Worm (Caenorhabditis elegans): Measurements from ENCODE around the gene M01H9.3.

M01H9.3 gene

ce11 chrIV:4478612-4479011, 1.8 kb upstream of the M01H9.3 start:
- TF ChIP-seq ceh-9 (tag; optimal IDR thresholded peaks at IDR 0.05) (no peak), elt-2 (tag; optimal IDR thresholded peaks at IDR 0.05) (no peak), tbx-2 (tag; optimal IDR thresholded peaks at IDR 0.05) (no peak), ceh-16 (tag; optimal IDR thresholded peaks at IDR 0.05) (no peak), fkh-2 (tag; optimal IDR thresholded peaks at IDR 0.05) (no peak), pha-4 (tag; optimal IDR thresholded peaks at IDR 0.05) (peak; percentile 24), nhr-23 (tag; optimal IDR thresholded peaks at IDR 0.05) (no peak), elt-1 (tag; optimal IDR thresholded peaks at IDR 0.05) (no peak), ztf-11 (tag; optimal IDR thresholded peaks at IDR 0.05) (no peak), ztf-4 (tag; optimal IDR thresholded peaks at IDR 0.05) (no peak), pqm-1 (tag; optimal IDR thresholded peaks at IDR 0.05) (peak; percentile 31), skn-1 (tag; optimal IDR thresholded peaks at IDR 0.05) (no peak)

- TF ChIP-seq nhr-77 (tag; optimal IDR thresholded peaks at IDR 0.05) (no peak), ztf-11 (tag; optimal IDR thresholded peaks at IDR 0.05) (no peak), nhr-23 (tag; optimal IDR thresholded peaks at IDR 0.05) (no peak), nhr-237 (tag; optimal IDR thresholded peaks at IDR 0.05) (no peak), eor-1 (tag; optimal IDR thresholded peaks at IDR 0.05) (no peak), pqm-1 (tag; optimal IDR thresholded peaks at IDR 0.05) (peak; percentile 40), mdl-1 (tag; optimal IDR thresholded peaks at IDR 0.05) (no peak), fos-1 (tag; optimal IDR thresholded peaks at IDR 0.05) (no peak), skn-1 (tag; optimal IDR thresholded peaks at IDR 0.05) (no peak), pha-4 (tag; optimal IDR thresholded peaks at IDR 0.05) (peak; percentile 58), fkh-10 (GFP tag; optimal IDR thresholded peaks at IDR 0.05) (no peak), R02D3.7 (tag; optimal IDR thresholded peaks at IDR 0.05) (no peak), lsy-12 (tag; optimal IDR thresholded peaks at IDR 0.05) (no peak), zag-1 (tag; optimal IDR thresholded peaks at IDR 0.05) (no peak), elt-2 (tag; optimal IDR thresholded peaks at IDR 0.05) (peak; percentile 72), sea-2 (GFP tag; optimal IDR thresholded peaks at IDR 0.05) (no peak), ceh-82 (tag; optimal IDR thresholded peaks at IDR 0.05) (no peak), ceh-16 (tag; optimal IDR thresholded peaks at IDR 0.05) (no peak), tbx-2 (tag; optimal IDR thresholded peaks at IDR 0.05) (no peak), ztf-4 (tag; optimal IDR thresholded peaks at IDR 0.05) (peak; percentile 14), nhr-43 (tag; optimal IDR thresholded peaks at IDR 0.05; ENCODE audit: poor library complexity, severe bottlenecking) (no peak), jun-1 (tag; optimal IDR thresholded peaks at IDR 0.05) (no peak), ama-1 (optimal IDR thresholded peaks at IDR 0.05) (peak; percentile 3), egl-27 (tag; optimal IDR thresholded peaks at IDR 0.05) (no peak), aly-2 (tag; optimal IDR thresholded peaks at IDR 0.05) (no peak), daf-12 (tag; optimal IDR thresholded peaks at IDR 0.05) (no peak), unc-62 (GFP tag; optimal IDR thresholded peaks at IDR 0.05) (no peak), mml-1 (tag; optimal IDR thresholded peaks at IDR 0.05) (no peak), lin-15B (tag; optimal IDR thresholded peaks at IDR 0.05) (no peak)
Observed at ce11 chrIV:4475362-4476086, 1.3 kb downstream of the M01H9.3 start.

- TF ChIP-seq nhr-12 (tag; optimal IDR thresholded peaks at IDR 0.05) (no peak), tbx-2 (tag; optimal IDR thresholded peaks at IDR 0.05) (no peak), nhr-23 (tag; optimal IDR thresholded peaks at IDR 0.05) (peak; percentile 12), mml-1 (tag; optimal IDR thresholded peaks at IDR 0.05) (no peak), ama-1 (optimal IDR thresholded peaks at IDR 0.05) (peak; percentile 83), nhr-25 (tag; optimal IDR thresholded peaks at IDR 0.05) (peak; percentile 14), elt-2 (tag; optimal IDR thresholded peaks at IDR 0.05) (peak; percentile 4), sea-2 (GFP tag; optimal IDR thresholded peaks at IDR 0.05) (no peak), lsy-12 (tag; optimal IDR thresholded peaks at IDR 0.05) (peak; percentile 19)
Observed at ce11 chrIV:4473767-4474166, 3.1 kb downstream of the M01H9.3 start.

ce11 chrIV:4472418-4473173, 4.3 kb downstream of the M01H9.3 start:
- no peak for TF ChIP-seq nhr-76 (tag; optimal IDR thresholded peaks at IDR 0.05)
- TF ChIP-seq nhr-25 (tag; optimal IDR thresholded peaks at IDR 0.05), result peak; percentile 85
- TF ChIP-seq nhr-23 (tag; optimal IDR thresholded peaks at IDR 0.05), result peak; percentile 90
- TF ChIP-seq nfya-1 (tag; optimal IDR thresholded peaks at IDR 0.05; ENCODE audit: insufficient read depth), result peak; percentile 7
- TF ChIP-seq nhr-12 (tag; optimal IDR thresholded peaks at IDR 0.05), result no peak
- TF ChIP-seq nhr-43 (tag; optimal IDR thresholded peaks at IDR 0.05; ENCODE audit: poor library complexity, severe bottlenecking), result peak; percentile 73
- TF ChIP-seq lin-39 (tag; optimal IDR thresholded peaks at IDR 0.05), result peak; percentile 2
- peak; percentile 86 for TF ChIP-seq ama-1 (optimal IDR thresholded peaks at IDR 0.05)
- TF ChIP-seq elt-2 (tag; optimal IDR thresholded peaks at IDR 0.05), result peak; percentile 53
- peak; percentile 54 for TF ChIP-seq ztf-4 (tag; optimal IDR thresholded peaks at IDR 0.05)
- TF ChIP-seq mml-1 (tag; optimal IDR thresholded peaks at IDR 0.05), result peak; percentile 15
- TF ChIP-seq pha-4 (tag; optimal IDR thresholded peaks at IDR 0.05), result peak; percentile 37
- TF ChIP-seq elt-3 (tag; optimal IDR thresholded peaks at IDR 0.05), result peak in 1 of 3 experiments; percentile 32
- no peak for TF ChIP-seq skn-1 (tag; optimal IDR thresholded peaks at IDR 0.05)
- peak; percentile 58 for TF ChIP-seq pqm-1 (tag; optimal IDR thresholded peaks at IDR 0.05)
- TF ChIP-seq elt-1 (tag; optimal IDR thresholded peaks at IDR 0.05), result peak; percentile 75

All from whole organism, L3 larva.